Fruit fly (Drosophila melanogaster) whole organism, embryonic: Measurements from ENCODE around the gene CG17221.

Experiments used
- Atf6 ChIP-seq: fragments of 200-800 bp; sonication (Bioruptor generic); IDR thresholded peaks from 2 replicates; pipeline ENCODE4 v1.3.6; 2022; ENCODE audit warnings: missing biosample characterization, missing genetic modification characterization
- Awh ChIP-seq: fragments of 200-800 bp; sonication (Bioruptor generic); IDR thresholded peaks from 2 replicates; pipeline ENCODE4, ENCODE4 v1.3.6; 2022; ENCODE audit warnings: missing biosample characterization, missing genetic modification characterization
- B-H1 ChIP-seq: fragments of 200-800 bp; sonication (Bioruptor generic); IDR thresholded peaks from 3 replicates; pipeline ENCODE4 v1.3.6; 2022; ENCODE audit warnings: missing biosample characterization, missing genetic modification characterization
- CG12391 ChIP-seq: fragments of 200-800 bp; sonication (Bioruptor generic); optimal IDR thresholded peaks from 3 replicates; lab custom pipeline; 2018; ENCODE audit warnings: missing biosample characterization, mild to moderate bottlenecking, missing genetic modification characterization, moderate library complexity
- CG13624 ChIP-seq: fragments of 200-800 bp; sonication (Bioruptor generic); optimal IDR thresholded peaks from 2 replicates; lab custom pipeline; 2016; ENCODE audit warnings: missing biosample characterization, missing genetic modification characterization
- CG14050 ChIP-seq: fragments of 200-800 bp; sonication (Bioruptor generic); IDR thresholded peaks from 3 replicates; pipeline ENCODE4 v1.3.6; 2022; ENCODE audit warnings: missing biosample characterization, missing genetic modification characterization
- CG16779 ChIP-seq: fragments of 200-800 bp; sonication (Bioruptor generic); IDR thresholded peaks from 2 replicates; pipeline ENCODE4 v1.3.6; 2022; ENCODE audit warnings: missing biosample characterization, missing genetic modification characterization
- CG17568 ChIP-seq: fragments of 200-800 bp; sonication (Bioruptor generic); optimal IDR thresholded peaks from 2 replicates; lab custom pipeline; 2018; ENCODE audit warnings: missing biosample characterization, mild to moderate bottlenecking, missing genetic modification characterization, moderate library complexity
- CG31365 ChIP-seq: fragments of 200-800 bp; sonication (Bioruptor generic); optimal IDR thresholded peaks from 2 replicates; lab custom pipeline; 2018; ENCODE audit warnings: missing biosample characterization, mild to moderate bottlenecking, missing genetic modification characterization
- CG32772 ChIP-seq: fragments of 200-800 bp; sonication (Bioruptor generic); IDR thresholded peaks from 2 replicates; pipeline ENCODE4 v1.3.6; 2022; ENCODE audit warnings: missing biosample characterization, missing genetic modification characterization
- CG3847 ChIP-seq: fragments of 200-800 bp; sonication (Bioruptor generic); IDR thresholded peaks from 2 replicates; pipeline ENCODE4 v1.3.6; 2022; ENCODE audit warnings: missing biosample characterization, missing genetic modification characterization
- CG4282 ChIP-seq: fragments of 200-800 bp; sonication (Bioruptor generic); optimal IDR thresholded peaks from 2 replicates; lab custom pipeline; 2016; ENCODE audit warnings: missing biosample characterization, missing genetic modification characterization
- CG43689 ChIP-seq: fragments of 200-800 bp; sonication (Bioruptor generic); IDR thresholded peaks from 2 replicates; pipeline ENCODE4 v1.3.6; 2022; ENCODE audit warnings: missing biosample characterization, missing genetic modification characterization
- CG4707 ChIP-seq: fragments of 200-800 bp; sonication (Bioruptor generic); optimal IDR thresholded peaks from 2 replicates; lab custom pipeline; 2018; ENCODE audit warnings: missing biosample characterization, mild to moderate bottlenecking, missing genetic modification characterization, moderate library complexity
- CG6254 ChIP-seq: fragments of 200-800 bp; sonication (Bioruptor generic); optimal IDR thresholded peaks from 3 replicates; lab custom pipeline; 2017; ENCODE audit warnings: mild to moderate bottlenecking, missing biosample characterization, missing genetic modification reagents, missing genetic modification characterization
- CG6689 ChIP-seq: fragments of 200-800 bp; sonication (Bioruptor generic); IDR thresholded peaks from 2 replicates; pipeline ENCODE4 v1.3.6; 2022; ENCODE audit warnings: missing biosample characterization, missing genetic modification characterization
- CG7556 ChIP-seq: fragments of 200-800 bp; sonication (Bioruptor generic); optimal IDR thresholded peaks from 2 replicates; lab custom pipeline; 2017; ENCODE audit warnings: missing biosample characterization, mild to moderate bottlenecking, missing genetic modification characterization
- CG8281 ChIP-seq: fragments of 200-800 bp; sonication (Bioruptor generic); optimal IDR thresholded peaks from 2 replicates; lab custom pipeline; 2018; ENCODE audit warnings: missing biosample characterization, mild to moderate bottlenecking, missing genetic modification characterization, moderate library complexity
- CG8765 ChIP-seq: fragments of 200-800 bp; sonication (Bioruptor generic); IDR thresholded peaks from 2 replicates; pipeline ENCODE4 v1.3.6; 2022; ENCODE audit warnings: missing biosample characterization, missing genetic modification characterization
- CG9215 ChIP-seq: fragments of 200-800 bp; sonication (Bioruptor generic); IDR thresholded peaks from 2 replicates; pipeline ENCODE4 v1.3.6; 2022; ENCODE audit warnings: missing biosample characterization, missing genetic modification characterization
- CG9609 ChIP-seq: fragments of 200-800 bp; sonication (Bioruptor generic); optimal IDR thresholded peaks from 3 replicates; lab custom pipeline; 2016; ENCODE audit warnings: missing biosample characterization, missing genetic modification characterization
- Deaf1 ChIP-seq: fragments of 200-800 bp; optimal IDR thresholded peaks from 3 replicates; lab custom pipeline; 2019; ENCODE audit warnings: missing biosample characterization, mild to moderate bottlenecking, missing genetic modification characterization, moderate library complexity
- Drgx ChIP-seq: fragments of 200-800 bp; sonication (Bioruptor generic); IDR thresholded peaks from 2 replicates; pipeline ENCODE4 v1.3.6; 2022; ENCODE audit warnings: missing biosample characterization, missing genetic modification characterization
- E2f1 ChIP-seq: fragments of 200-800 bp; sonication (Bioruptor generic); IDR thresholded peaks from 2 replicates; pipeline ENCODE4 v1.3.6; 2022; ENCODE audit warnings: missing biosample characterization, missing genetic modification characterization
- E2f2 ChIP-seq: fragments of 200-800 bp; sonication (Bioruptor generic); IDR thresholded peaks from 2 replicates; pipeline ENCODE4 v1.3.6; 2022; ENCODE audit warnings: missing biosample characterization, missing genetic modification characterization
- HHEX ChIP-seq: fragments of 200-800 bp; sonication (Bioruptor generic); optimal IDR thresholded peaks from 3 replicates; lab custom pipeline; 2017; ENCODE audit warnings: missing biosample characterization, mild to moderate bottlenecking, missing genetic modification characterization, missing genetic modification reagents
- Hr51 ChIP-seq, 2 experiments: fragments of 200-800 bp; sonication (Bioruptor generic); optimal IDR thresholded peaks; 2 replicates in 1 of 2; 3 replicates in 1 of 2; lab custom pipeline; 2016 to 2018; ENCODE audit warnings: missing biosample characterization in 2 of 2, missing genetic modification characterization in 2 of 2, mild to moderate bottlenecking in 1 of 2, moderate library complexity in 1 of 2
- Hsf ChIP-seq: fragments of 200-800 bp; sonication (Bioruptor generic); optimal IDR thresholded peaks from 3 replicates; lab custom pipeline; 2016; ENCODE audit warnings: missing biosample characterization, missing genetic modification characterization
- Mad ChIP-seq: fragments of 200-800 bp; sonication (Bioruptor generic); optimal IDR thresholded peaks from 2 replicates; lab custom pipeline; 2016; ENCODE audit warnings: missing biosample characterization, missing genetic modification characterization
- Max ChIP-seq: fragments of 200-800 bp; sonication (Bioruptor generic); optimal IDR thresholded peaks from 2 replicates; lab custom pipeline; 2016; ENCODE audit warnings: missing biosample characterization, mild to moderate bottlenecking, missing genetic modification characterization
- Med ChIP-seq: fragments of 200-800 bp; sonication (Bioruptor generic); peaks from one replicate; lab custom pipeline; 2016; ENCODE audit warnings: missing biosample characterization, missing genetic modification characterization, mild to moderate bottlenecking, inconsistent platforms, moderate library complexity
- Ptx1 ChIP-seq: fragments of 200-800 bp; sonication (Bioruptor generic); IDR thresholded peaks from 2 replicates; pipeline ENCODE4 v1.3.6; 2022; ENCODE audit warnings: missing biosample characterization, missing genetic modification characterization
- TFAM ChIP-seq: fragments of 200-800 bp; sonication (Bioruptor generic); optimal IDR thresholded peaks from 2 replicates; lab custom pipeline; 2017; ENCODE audit warnings: missing biosample characterization, missing genetic modification characterization, inconsistent platforms
- bcd ChIP-seq: fragments of 200-800 bp; sonication (Bioruptor generic); optimal IDR thresholded peaks from 2 replicates; lab custom pipeline; 2017; ENCODE audit warnings: missing biosample characterization, mild to moderate bottlenecking, missing genetic modification characterization
- br ChIP-seq: fragments of >200 bp; optimal IDR thresholded peaks from 2 replicates; lab custom pipeline; 2017
- cad ChIP-seq: fragments of >200 bp; optimal IDR thresholded peaks from 2 replicates; lab custom pipeline; 2017; ENCODE audit warnings: missing biosample characterization, missing genetic modification characterization
- crc ChIP-seq: fragments of 200-800 bp; sonication (Bioruptor generic); optimal IDR thresholded peaks from 2 replicates; lab custom pipeline; 2016; ENCODE audit warnings: missing biosample characterization, missing genetic modification characterization
- dysf ChIP-seq: fragments of 200-800 bp; sonication (Bioruptor generic); IDR thresholded peaks from 3 replicates; pipeline ENCODE4 v1.3.6; 2022; ENCODE audit warnings: missing biosample characterization, missing genetic modification characterization
- kay ChIP-seq: fragments of 200-800 bp; sonication (Bioruptor generic); optimal IDR thresholded peaks from 2 replicates; lab custom pipeline; 2016; ENCODE audit warnings: missing biosample characterization, missing genetic modification characterization
- lmd ChIP-seq: fragments of 200-800 bp; sonication (Bioruptor generic); IDR thresholded peaks from 2 replicates; pipeline ENCODE4 v1.3.6; 2022; ENCODE audit warnings: missing biosample characterization, missing genetic modification characterization
- lola ChIP-seq, 3 experiments: fragments of >200 bp in 2 of 3; fragments of 200-800 bp in 1 of 3; sonication (Bioruptor generic) in 1 of 3; optimal IDR thresholded peaks; 2 replicates each; lab custom pipeline; 2017 to 2019; ENCODE audit warnings: missing biosample characterization in 3 of 3, missing genetic modification characterization in 3 of 3, mild to moderate bottlenecking in 1 of 3, moderate library complexity in 1 of 3
- mirr ChIP-seq: fragments of 200-800 bp; sonication (Bioruptor generic); optimal IDR thresholded peaks from 3 replicates; lab custom pipeline; 2018; ENCODE audit warnings: missing biosample characterization, mild to moderate bottlenecking, missing genetic modification characterization
- pan ChIP-seq, 4 experiments: fragments of >200 bp in 3 of 4; fragments of 200-800 bp in 1 of 4; sonication (Bioruptor generic) in 1 of 4; optimal IDR thresholded peaks in 3 of 4; IDR thresholded peaks in 1 of 4; 2 replicates each; pipeline versions ENCODE4 v1.3.6 to Lab custom; 2017 to 2022; ENCODE audit warnings: missing biosample characterization in 2 of 4, missing genetic modification characterization in 2 of 4, mixed read lengths in 1 of 4
- prd ChIP-seq, 3 experiments: fragments of >200 bp in 2 of 3; fragments of 200-800 bp in 1 of 3; sonication (Bioruptor generic) in 1 of 3; optimal IDR thresholded peaks in 2 of 3; IDR thresholded peaks in 1 of 3; 2 replicates in 2 of 3; 3 replicates in 1 of 3; pipeline versions ENCODE4 v1.3.6 to Lab custom; 2017 to 2022; ENCODE audit warnings: missing biosample characterization in 1 of 3, missing genetic modification characterization in 1 of 3
- sens ChIP-seq: fragments of 200-800 bp; sonication (Bioruptor generic); peaks from one replicate; lab custom pipeline; 2016; ENCODE audit warnings: missing biosample characterization, missing genetic modification characterization
- sisA ChIP-seq: fragments of 200-800 bp; sonication (Bioruptor generic); IDR thresholded peaks from 2 replicates; pipeline ENCODE4 v1.3.6; 2022; ENCODE audit warnings: missing biosample characterization, missing genetic modification characterization
- twi ChIP-seq: fragments of 200-800 bp; optimal IDR thresholded peaks from 2 replicates; lab custom pipeline; 2019; ENCODE audit warnings: missing biosample characterization, mild to moderate bottlenecking, missing genetic modification characterization, moderate library complexity
- zen ChIP-seq: fragments of 200-800 bp; sonication (Bioruptor generic); optimal IDR thresholded peaks from 3 replicates; lab custom pipeline; 2018; ENCODE audit warnings: missing biosample characterization, mild to moderate bottlenecking, missing genetic modification characterization, moderate library complexity
- zen2 ChIP-seq: fragments of 200-800 bp; sonication (Bioruptor generic); IDR thresholded peaks from 3 replicates; pipeline ENCODE4 v1.3.6; 2022; ENCODE audit warnings: missing biosample characterization, missing genetic modification characterization; ENCODE audit not compliant: partially characterized antibody

Gene CG17221

DNA sequence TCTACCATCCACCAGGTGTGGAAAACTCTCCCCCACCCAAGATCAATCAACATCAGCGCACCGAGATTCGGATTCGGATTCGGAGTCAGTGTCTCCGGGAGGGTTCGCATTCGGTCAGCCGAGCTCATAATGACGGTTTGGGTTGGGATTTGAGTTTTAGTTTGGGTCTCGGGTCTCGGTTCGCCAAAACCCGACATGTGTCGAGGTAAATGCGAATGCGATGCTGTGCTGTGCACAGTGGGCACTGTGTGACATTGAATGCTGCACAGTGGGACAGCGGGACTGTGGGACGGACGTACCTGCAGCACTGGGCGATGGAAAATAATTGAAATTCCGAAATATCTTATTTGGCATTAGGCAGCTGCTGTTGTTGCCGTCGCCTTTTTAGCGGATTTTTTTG is 43.7 kb downstream of the CG17221 start:
- TF ChIP-seq CG32772 (peak; percentile 18; the same call in 1 of the 2 replicates), CG3847 (GFP tag; lab: Robert Waterston, UW) (0 out of 2 replicates have a peak, but pooled peaks have one; percentile 22), twi (tag; lab: Kevin White, UChicago) (peak; percentile 81), Atf6 (GFP tag; lab: Robert Waterston, UW) (no peak), Deaf1 (tag; lab: Kevin White, UChicago) (peak; percentile 62), CG14050 (GFP tag; lab: Robert Waterston, UW) (no peak), Med (GFP tag; lab: Kevin White, UChicago) (peak; percentile 21), prd (optimal IDR thresholded peaks at IDR 0.05; lab: Kevin White, UChicago) (no peak), prd (GFP tag; IDR thresholded peaks at IDR 0.05; lab: Robert Waterston, UW) (0 out of 3 replicates have a peak, but pooled peaks have one; percentile 9), CG6689 (GFP tag; lab: Robert Waterston, UW) (no peak), CG4282 (no peak), sisA (GFP tag; lab: Robert Waterston, UW) (0 out of 2 replicates have a peak, but pooled peaks have one; percentile 17), E2f2 (0 out of 2 replicates have a peak, but pooled peaks have one; percentile 17), pan (optimal IDR thresholded peaks at IDR 0.05; lab: Kevin White, UChicago) (no peak), pan (GFP tag; optimal IDR thresholded peaks at IDR 0.05 in 1 of 2, IDR thresholded peaks at IDR 0.05 in 1 of 2) (peak in 1 of 2 experiments; percentile 29), Drgx (GFP tag; lab: Robert Waterston, UW) (no peak), lmd (GFP tag; lab: Robert Waterston, UW) (0 out of 2 replicates have a peak, but pooled peaks have one; percentile 10), CG4707 (GFP tag; lab: Kevin White, UChicago) (peak; percentile 40), CG8765 (GFP tag; lab: Robert Waterston, UW) (no peak), zen (tag; lab: Kevin White, UChicago) (peak; percentile 83), cad (GFP tag; lab: Kevin White, UChicago) (peak; percentile 26), Hr51 (GFP tag; optimal IDR thresholded peaks at IDR 0.05; lab: Kevin White, UChicago) (peak in 1 of 2 experiments; percentile 4), Ptx1 (GFP tag; lab: Robert Waterston, UW) (0 out of 2 replicates have a peak, but pooled peaks have one; percentile 12)

DNA sequence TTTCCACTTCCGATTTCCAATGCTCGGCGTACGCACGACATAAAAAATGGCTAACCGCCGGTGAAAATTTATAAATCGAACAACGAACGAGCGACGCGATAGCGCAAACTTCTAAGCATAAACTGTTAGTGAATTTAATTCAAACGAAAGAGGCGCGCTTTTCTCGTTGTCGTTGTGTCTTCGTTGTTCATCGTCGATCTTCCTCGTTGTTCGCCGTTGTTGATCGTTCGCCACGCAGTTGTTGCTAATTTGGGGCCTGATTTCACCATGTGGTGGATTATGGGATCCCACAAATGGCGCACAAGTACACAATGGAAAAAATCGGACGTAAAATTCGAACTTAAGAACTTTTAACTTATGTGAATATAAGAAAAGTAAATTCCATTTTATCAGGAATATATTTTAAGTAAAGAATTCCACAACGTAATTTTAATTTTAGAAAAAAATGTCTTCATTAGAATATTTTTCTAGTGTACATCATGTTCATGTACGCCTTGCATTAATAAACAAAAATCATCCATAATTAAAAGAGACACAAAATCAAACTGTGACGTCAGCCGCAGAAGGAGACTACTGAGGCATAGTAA is 46.6 kb downstream of the CG17221 start:
- peak; percentile 17 for TF ChIP-seq Mad (GFP tag; lab: Kevin White, UChicago)
- peak; percentile 63 for TF ChIP-seq E2f1 (GFP tag; lab: Robert Waterston, UW)
- TF ChIP-seq CG43689 (GFP tag; lab: Robert Waterston, UW), result 0 out of 2 replicates have a peak, but pooled peaks have one; percentile 34
- peak; percentile 52; the same call in 1 of the 2 replicates for TF ChIP-seq CG9215 (GFP tag; lab: Robert Waterston, UW)
- TF ChIP-seq CG8281 (tag; lab: Kevin White, UChicago), result peak; percentile 3
- TF ChIP-seq zen2, result no peak
- no peak for TF ChIP-seq br (lab: Kevin White, UChicago)
- no peak for TF ChIP-seq mirr (GFP tag; lab: Kevin White, UChicago)
- TF ChIP-seq Max (GFP tag; lab: Kevin White, UChicago), result peak; percentile 47
- peak; percentile 73 for TF ChIP-seq CG13624
- no peak for TF ChIP-seq CG6254
- TF ChIP-seq B-H1 (GFP tag; lab: Robert Waterston, UW), result peak; percentile 52; the same call in 1 of the 3 replicates
- TF ChIP-seq CG9609 (GFP tag; lab: Kevin White, UChicago), result peak; percentile 6
- TF ChIP-seq CG17568 (GFP tag; lab: Kevin White, UChicago), result peak; percentile 51
- TF ChIP-seq crc, result peak; percentile 6
- peak; percentile 72 for TF ChIP-seq bcd
- TF ChIP-seq Awh, result no peak
- TF ChIP-seq CG31365, result no peak
- no peak for TF ChIP-seq TFAM (GFP tag; lab: Kevin White, UChicago)
- peak; percentile 78 for TF ChIP-seq CG7556 (GFP tag; lab: Kevin White, UChicago)
- TF ChIP-seq HHEX (GFP tag; lab: Kevin White, UChicago), result peak; percentile 66
- peak; percentile 81 for TF ChIP-seq dysf (GFP tag; lab: Robert Waterston, UW)
- TF ChIP-seq Hsf, result peak; percentile 50
- TF ChIP-seq sens, result peak; percentile 91
- TF ChIP-seq CG16779 (GFP tag; lab: Robert Waterston, UW), result no peak
- TF ChIP-seq CG12391 (tag; lab: Kevin White, UChicago), result peak; percentile 79
- no peak for TF ChIP-seq lola (GFP tag; optimal IDR thresholded peaks at IDR 0.05; lab: Kevin White, UChicago)
- peak; percentile 51 for TF ChIP-seq kay (GFP tag; lab: Kevin White, UChicago)
